Fruit fly (Drosophila melanogaster) whole organism, embryonic: ENCODE results near the gene CG31122.

Experiments used
- Ada2b ChIP-seq: fragments of 200-800 bp; sonication (Bioruptor generic); IDR thresholded peaks from 2 replicates; pipeline ENCODE4 v1.3.6; 2022; ENCODE audit warnings: missing biosample characterization, missing genetic modification characterization
- Asciz ChIP-seq: fragments of 200-800 bp; sonication (Bioruptor generic); optimal IDR thresholded peaks from 2 replicates; lab custom pipeline; 2017; ENCODE audit warnings: missing biosample characterization, mild to moderate bottlenecking, missing genetic modification characterization, missing genetic modification reagents
- Bdp1 ChIP-seq: fragments of 200-800 bp; sonication (Bioruptor generic); optimal IDR thresholded peaks from 3 replicates; lab custom pipeline; 2016; ENCODE audit warnings: missing biosample characterization, missing genetic modification characterization
- CG11247 ChIP-seq: fragments of 200-800 bp; sonication (Bioruptor generic); IDR thresholded peaks from 2 replicates; pipeline ENCODE4 v1.3.6; 2022; ENCODE audit warnings: missing biosample characterization, missing genetic modification characterization
- CG11560 ChIP-seq: fragments of 200-800 bp; sonication (Bioruptor generic); IDR thresholded peaks from 3 replicates; pipeline ENCODE4 v1.3.6; 2022; ENCODE audit warnings: missing biosample characterization, missing genetic modification characterization
- CG12071 ChIP-seq: fragments of 200-800 bp; sonication (Bioruptor generic); optimal IDR thresholded peaks from 3 replicates; lab custom pipeline; 2018; ENCODE audit warnings: missing biosample characterization, mild to moderate bottlenecking, missing genetic modification characterization
- CG16813 ChIP-seq: fragments of 200-800 bp; sonication (Bioruptor generic); IDR thresholded peaks from 3 replicates; pipeline ENCODE4 v1.3.6; 2022; ENCODE audit warnings: missing biosample characterization, missing genetic modification characterization; ENCODE audit not compliant: partially characterized antibody
- CG17328 ChIP-seq: fragments of 200-800 bp; sonication (Bioruptor generic); IDR thresholded peaks from 2 replicates; pipeline ENCODE4 v1.3.6; 2022; ENCODE audit warnings: missing biosample characterization, missing genetic modification characterization
- CG17612 ChIP-seq: fragments of 200-800 bp; sonication (Bioruptor generic); IDR thresholded peaks from 2 replicates; pipeline ENCODE4 v1.3.6; 2022; ENCODE audit warnings: missing biosample characterization, missing genetic modification characterization
- CG1832 ChIP-seq: fragments of 200-800 bp; sonication (Bioruptor generic); optimal IDR thresholded peaks from 2 replicates; lab custom pipeline; 2017; ENCODE audit warnings: missing biosample characterization, mild to moderate bottlenecking, missing genetic modification characterization, inconsistent platforms
- CG30020 ChIP-seq: fragments of 200-800 bp; optimal IDR thresholded peaks from 2 replicates; lab custom pipeline; 2019; ENCODE audit warnings: missing biosample characterization, mild to moderate bottlenecking, missing genetic modification characterization, moderate library complexity
- CG31365 ChIP-seq: fragments of 200-800 bp; sonication (Bioruptor generic); optimal IDR thresholded peaks from 2 replicates; lab custom pipeline; 2018; ENCODE audit warnings: missing biosample characterization, mild to moderate bottlenecking, missing genetic modification characterization
- CG32532 ChIP-seq: fragments of 200-800 bp; sonication (Bioruptor generic); IDR thresholded peaks from 2 replicates; pipeline ENCODE4 v1.3.6; 2022; ENCODE audit warnings: missing biosample characterization, missing genetic modification characterization
- CG3995 ChIP-seq: fragments of 200-800 bp; sonication (Bioruptor generic); optimal IDR thresholded peaks from 3 replicates; lab custom pipeline; 2016; ENCODE audit warnings: missing biosample characterization, missing genetic modification characterization
- CG4360 ChIP-seq: fragments of 200-800 bp; sonication (Bioruptor generic); IDR thresholded peaks from 2 replicates; pipeline ENCODE4 v1.3.6; 2022; ENCODE audit warnings: missing biosample characterization, missing genetic modification characterization
- CG4617 ChIP-seq: fragments of 200-800 bp; sonication (Bioruptor generic); optimal IDR thresholded peaks from 3 replicates; lab custom pipeline; 2016; ENCODE audit warnings: missing biosample characterization, missing genetic modification characterization, borderline replicate concordance
- CG6813 ChIP-seq: fragments of 200-800 bp; sonication (Bioruptor generic); optimal IDR thresholded peaks from 2 replicates; lab custom pipeline; 2017; ENCODE audit warnings: missing biosample characterization, missing genetic modification characterization, mild to moderate bottlenecking, moderate library complexity, missing genetic modification reagents
- CG7372 ChIP-seq: fragments of 200-800 bp; sonication (Bioruptor generic); IDR thresholded peaks from 2 replicates; pipeline ENCODE4 v1.3.6; 2022; ENCODE audit warnings: missing biosample characterization, missing genetic modification characterization
- CG7556 ChIP-seq: fragments of 200-800 bp; sonication (Bioruptor generic); optimal IDR thresholded peaks from 2 replicates; lab custom pipeline; 2017; ENCODE audit warnings: missing biosample characterization, mild to moderate bottlenecking, missing genetic modification characterization
- CG8359 ChIP-seq: fragments of 200-800 bp; sonication (Bioruptor generic); optimal IDR thresholded peaks from 2 replicates; lab custom pipeline; 2017; ENCODE audit warnings: missing biosample characterization, mild to moderate bottlenecking, missing genetic modification characterization, borderline replicate concordance
- CG8765 ChIP-seq: fragments of 200-800 bp; sonication (Bioruptor generic); IDR thresholded peaks from 2 replicates; pipeline ENCODE4 v1.3.6; 2022; ENCODE audit warnings: missing biosample characterization, missing genetic modification characterization
- Doc3 ChIP-seq: fragments of 200-800 bp; sonication (Bioruptor generic); IDR thresholded peaks from 3 replicates; pipeline ENCODE4 v1.3.6; 2022; ENCODE audit warnings: missing biosample characterization, missing genetic modification characterization; ENCODE audit not compliant: partially characterized antibody
- Drgx ChIP-seq: fragments of 200-800 bp; sonication (Bioruptor generic); IDR thresholded peaks from 2 replicates; pipeline ENCODE4 v1.3.6; 2022; ENCODE audit warnings: missing biosample characterization, missing genetic modification characterization
- HLH54F ChIP-seq: fragments of 200-800 bp; sonication (Bioruptor generic); optimal IDR thresholded peaks from 3 replicates; lab custom pipeline; 2016; ENCODE audit warnings: missing biosample characterization, missing genetic modification characterization
- Hr51 ChIP-seq, 2 experiments: fragments of 200-800 bp; sonication (Bioruptor generic); optimal IDR thresholded peaks; 2 replicates in 1 of 2; 3 replicates in 1 of 2; lab custom pipeline; 2016 to 2018; ENCODE audit warnings: missing biosample characterization in 2 of 2, missing genetic modification characterization in 2 of 2, mild to moderate bottlenecking in 1 of 2, moderate library complexity in 1 of 2
- Kr ChIP-seq: fragments of 200-800 bp; sonication (Bioruptor generic); optimal IDR thresholded peaks from 2 replicates; lab custom pipeline; 2017; ENCODE audit warnings: missing biosample characterization, mild to moderate bottlenecking, missing genetic modification characterization
- Lhr ChIP-seq: fragments of 200-800 bp; sonication (Bioruptor generic); optimal IDR thresholded peaks from 3 replicates; lab custom pipeline; 2017; ENCODE audit warnings: mild to moderate bottlenecking, missing biosample characterization, missing genetic modification reagents, missing genetic modification characterization
- Mrtf ChIP-seq: fragments of 200-800 bp; sonication (Bioruptor generic); IDR thresholded peaks from 3 replicates; pipeline ENCODE4 v1.3.6; 2022; ENCODE audit warnings: missing biosample characterization, missing genetic modification characterization
- Optix ChIP-seq: fragments of 200-800 bp; sonication (Bioruptor generic); IDR thresholded peaks from 3 replicates; pipeline ENCODE4 v1.3.6; 2022; ENCODE audit warnings: missing biosample characterization, missing genetic modification characterization
- Rx ChIP-seq: fragments of 200-800 bp; sonication (Bioruptor generic); IDR thresholded peaks from 2 replicates; pipeline ENCODE4 v1.3.6; 2022; ENCODE audit warnings: missing biosample characterization, missing genetic modification characterization
- ab ChIP-seq: fragments of 200-800 bp; sonication (Bioruptor generic); optimal IDR thresholded peaks from 2 replicates; lab custom pipeline; 2016; ENCODE audit warnings: missing biosample characterization, missing genetic modification characterization
- ash1 ChIP-seq: fragments of 200-800 bp; sonication (Bioruptor generic); optimal IDR thresholded peaks from 2 replicates; lab custom pipeline; 2018; ENCODE audit warnings: missing biosample characterization, mild to moderate bottlenecking, missing genetic modification characterization
- bab2 ChIP-seq: fragments of 200-800 bp; sonication (Bioruptor generic); optimal IDR thresholded peaks from 2 replicates; lab custom pipeline; 2016; ENCODE audit warnings: missing biosample characterization, missing genetic modification characterization
- bowl ChIP-seq: fragments of 200-800 bp; sonication (Bioruptor generic); IDR thresholded peaks from 2 replicates; pipeline ENCODE4 v1.3.6; 2022; ENCODE audit warnings: missing biosample characterization, missing genetic modification characterization
- br ChIP-seq: fragments of >200 bp; optimal IDR thresholded peaks from 2 replicates; lab custom pipeline; 2017
- da ChIP-seq: fragments of 200-800 bp; sonication (Bioruptor generic); optimal IDR thresholded peaks from 2 replicates; lab custom pipeline; 2016; ENCODE audit warnings: missing biosample characterization, missing genetic modification characterization
- fd96Cb ChIP-seq: fragments of 200-800 bp; sonication (Bioruptor generic); optimal IDR thresholded peaks from 2 replicates; lab custom pipeline; 2018; ENCODE audit warnings: missing biosample characterization, mild to moderate bottlenecking, missing genetic modification characterization, moderate library complexity
- gem ChIP-seq: fragments of 200-800 bp; sonication (Bioruptor generic); optimal IDR thresholded peaks from 2 replicates; lab custom pipeline; 2019; ENCODE audit warnings: missing biosample characterization, mild to moderate bottlenecking, missing genetic modification characterization, moderate library complexity
- hb ChIP-seq: fragments of 200-800 bp; sonication (Bioruptor generic); IDR thresholded peaks from 3 replicates; pipeline ENCODE4 v1.3.6; 2022; ENCODE audit warnings: missing biosample characterization, missing genetic modification characterization; ENCODE audit not compliant: partially characterized antibody
- ken ChIP-seq: fragments of 200-800 bp; sonication (Bioruptor generic); IDR thresholded peaks from 3 replicates; pipeline ENCODE4 v1.3.6; 2022; ENCODE audit warnings: missing biosample characterization, missing genetic modification characterization
- mirr ChIP-seq: fragments of 200-800 bp; sonication (Bioruptor generic); optimal IDR thresholded peaks from 3 replicates; lab custom pipeline; 2018; ENCODE audit warnings: missing biosample characterization, mild to moderate bottlenecking, missing genetic modification characterization
- nau ChIP-seq: fragments of 200-800 bp; sonication (Bioruptor generic); optimal IDR thresholded peaks from 3 replicates; lab custom pipeline; 2017; ENCODE audit warnings: missing biosample characterization, mild to moderate bottlenecking, missing genetic modification characterization, missing genetic modification reagents
- otp ChIP-seq: fragments of 200-800 bp; sonication (Bioruptor generic); IDR thresholded peaks from 3 replicates; pipeline ENCODE4, ENCODE4 v1.3.6; 2022; ENCODE audit warnings: missing biosample characterization, missing genetic modification characterization
- pfk ChIP-seq: fragments of 200-800 bp; sonication (Bioruptor generic); optimal IDR thresholded peaks from 2 replicates; lab custom pipeline; 2018; ENCODE audit warnings: missing biosample characterization, mild to moderate bottlenecking, missing genetic modification characterization, moderate library complexity
- pho ChIP-seq: fragments of 200-800 bp; sonication (Bioruptor generic); optimal IDR thresholded peaks from 2 replicates; lab custom pipeline; 2016; ENCODE audit warnings: missing biosample characterization, missing genetic modification characterization
- ranshi ChIP-seq: fragments of 200-800 bp; sonication (Bioruptor generic); IDR thresholded peaks from 2 replicates; pipeline ENCODE4 v1.3.6; 2022; ENCODE audit warnings: missing biosample characterization, missing genetic modification characterization
- slp2 ChIP-seq: fragments of 200-800 bp; sonication (Bioruptor generic); optimal IDR thresholded peaks from 2 replicates; lab custom pipeline; 2016; ENCODE audit warnings: missing biosample characterization, missing genetic modification characterization
- sob ChIP-seq: fragments of 200-800 bp; sonication (Bioruptor generic); IDR thresholded peaks from 2 replicates; pipeline ENCODE4 v1.3.6; 2022; ENCODE audit warnings: missing biosample characterization, missing genetic modification characterization
- tap ChIP-seq: fragments of 200-800 bp; optimal IDR thresholded peaks from 3 replicates; lab custom pipeline; 2019; ENCODE audit warnings: missing biosample characterization, mild to moderate bottlenecking, missing genetic modification characterization, moderate library complexity
- wdn ChIP-seq: fragments of 200-800 bp; sonication (Bioruptor generic); IDR thresholded peaks from 2 replicates; pipeline ENCODE4 v1.3.6; 2022; ENCODE audit warnings: missing biosample characterization, missing genetic modification characterization
- yki ChIP-seq: fragments of >200 bp; optimal IDR thresholded peaks from 3 replicates; lab custom pipeline; 2018

The CG31122 gene

dm6 chr3R:18456196-18456781 is 43.6 kb upstream of the CG31122 start (continued):
- TF ChIP-seq CG31365 (tag; lab: Kevin White, UChicago) (no peak), fd96Cb (tag; lab: Kevin White, UChicago) (peak; percentile 14), CG4617 (GFP tag; lab: Kevin White, UChicago) (no peak), CG30020 (tag; lab: Kevin White, UChicago) (no peak), Bdp1 (GFP tag; lab: Kevin White, UChicago) (peak; percentile 5), nau (no peak), pfk (GFP tag; lab: Kevin White, UChicago) (no peak), pho (GFP tag; lab: Kevin White, UChicago) (peak; percentile 51), mirr (no peak), Mrtf (GFP tag; lab: Robert Waterston, UW) (no peak), Kr (GFP tag; lab: Kevin White, UChicago) (no peak), ken (no peak), CG7556 (GFP tag; lab: Kevin White, UChicago) (no peak), CG4360 (GFP tag; lab: Robert Waterston, UW) (no peak), sob (GFP tag; lab: Robert Waterston, UW) (no peak; the same call in 1 of the 2 replicates), CG11560 (tag; lab: Robert Waterston, UW) (0 out of 3 replicates have a peak, but pooled peaks have one; percentile 33), gem (tag; lab: Kevin White, UChicago) (peak; percentile 70), br (no peak), ash1 (GFP tag; lab: Kevin White, UChicago) (no peak), Optix (GFP tag; lab: Robert Waterston, UW) (no peak), Rx (GFP tag; lab: Robert Waterston, UW) (peak; percentile 29; the same call in 1 of the 2 replicates), Doc3 (GFP tag; lab: Robert Waterston, UW) (no peak), bab2 (no peak), bowl (GFP tag; lab: Robert Waterston, UW) (no peak), HLH54F (GFP tag; lab: Kevin White, UChicago) (peak; percentile 41), hb (GFP tag; lab: Robert Waterston, UW) (no peak), Ada2b (GFP tag; lab: Robert Waterston, UW) (peak; percentile 63), tap (tag; lab: Kevin White, UChicago) (no peak), da (GFP tag; lab: Kevin White, UChicago) (no peak), CG16813 (GFP tag; lab: Robert Waterston, UW) (no peak), CG17328 (peak; percentile 53; the same call in 1 of the 2 replicates), wdn (GFP tag; lab: Robert Waterston, UW) (no peak; the same call in 1 of the 2 replicates), slp2 (GFP tag; lab: Kevin White, UChicago) (peak; percentile 45), Asciz (GFP tag; lab: Kevin White, UChicago) (no peak), ab (GFP tag; lab: Kevin White, UChicago) (no peak), CG8765 (GFP tag; lab: Robert Waterston, UW) (peak; percentile 47; the same call in 1 of the 2 replicates), otp (GFP tag; lab: Robert Waterston, UW) (0 out of 3 replicates have a peak, but pooled peaks have one; percentile 27), Lhr (no peak), Drgx (GFP tag; lab: Robert Waterston, UW) (peak; percentile 88), CG12071 (no peak), Hr51 (GFP tag; optimal IDR thresholded peaks at IDR 0.05; lab: Kevin White, UChicago) (peak; percentile 43 to 65), CG7372 (no peak), CG6813 (no peak), CG11247 (GFP tag; lab: Robert Waterston, UW) (peak; percentile 52), CG17612 (GFP tag; lab: Robert Waterston, UW) (peak; percentile 8; the same call in 1 of the 2 replicates), CG1832 (GFP tag; lab: Kevin White, UChicago) (no peak), CG8359 (GFP tag; lab: Kevin White, UChicago) (no peak), yki (no peak), CG32532 (GFP tag; lab: Robert Waterston, UW) (peak; percentile 67; the same call in 1 of the 2 replicates), CG3995 (peak; percentile 29), ranshi (peak; percentile 65; the same call in 1 of the 2 replicates)
